Fruit fly (Drosophila melanogaster) whole organism, embryonic: Measurements from ENCODE around the gene FucTD.

Experiments used
- Atf3 ChIP-seq: fragments of 200-800 bp; sonication (Bioruptor generic); optimal IDR thresholded peaks from 3 replicates; lab custom pipeline; 2016; ENCODE audit warnings: missing biosample characterization, missing genetic modification characterization
- CG10321 ChIP-seq: fragments of 200-800 bp; sonication (Bioruptor generic); IDR thresholded peaks from 2 replicates; pipeline ENCODE4 v1.3.6; 2022; ENCODE audit warnings: missing biosample characterization, missing genetic modification characterization
- CG11247 ChIP-seq: fragments of 200-800 bp; sonication (Bioruptor generic); IDR thresholded peaks from 2 replicates; pipeline ENCODE4 v1.3.6; 2022; ENCODE audit warnings: missing biosample characterization, missing genetic modification characterization
- CG14965 ChIP-seq: fragments of 200-800 bp; sonication (Bioruptor generic); optimal IDR thresholded peaks from 2 replicates; lab custom pipeline; 2016; ENCODE audit warnings: missing biosample characterization, missing genetic modification characterization, borderline replicate concordance
- CG17359 ChIP-seq: fragments of 200-800 bp; sonication (Bioruptor generic); optimal IDR thresholded peaks from 3 replicates; lab custom pipeline; 2018; ENCODE audit warnings: missing biosample characterization, mild to moderate bottlenecking, missing genetic modification characterization, moderate library complexity
- CG3065 ChIP-seq: fragments of 200-800 bp; sonication (Bioruptor generic); optimal IDR thresholded peaks from 2 replicates; lab custom pipeline; 2016; ENCODE audit warnings: missing biosample characterization, missing genetic modification characterization
- CG3407 ChIP-seq: fragments of 200-800 bp; sonication (Bioruptor generic); optimal IDR thresholded peaks from 2 replicates; lab custom pipeline; 2018; ENCODE audit warnings: missing biosample characterization, mild to moderate bottlenecking, missing genetic modification characterization
- CG4282 ChIP-seq: fragments of 200-800 bp; sonication (Bioruptor generic); optimal IDR thresholded peaks from 2 replicates; lab custom pipeline; 2016; ENCODE audit warnings: missing biosample characterization, missing genetic modification characterization
- CG6175 ChIP-seq: fragments of 200-800 bp; sonication (Bioruptor generic); IDR thresholded peaks from 3 replicates; pipeline ENCODE4 v1.3.6; 2022; ENCODE audit warnings: missing biosample characterization, missing genetic modification characterization
- CG6654 ChIP-seq: fragments of 200-800 bp; sonication (Bioruptor generic); optimal IDR thresholded peaks from 2 replicates; lab custom pipeline; 2017; ENCODE audit warnings: missing biosample characterization, mild to moderate bottlenecking, missing genetic modification characterization
- CG8359 ChIP-seq: fragments of 200-800 bp; sonication (Bioruptor generic); optimal IDR thresholded peaks from 2 replicates; lab custom pipeline; 2017; ENCODE audit warnings: missing biosample characterization, mild to moderate bottlenecking, missing genetic modification characterization, borderline replicate concordance
- D19A ChIP-seq: fragments of 200-800 bp; optimal IDR thresholded peaks from 3 replicates; lab custom pipeline; 2019; ENCODE audit warnings: missing biosample characterization, mild to moderate bottlenecking, missing genetic modification characterization, moderate library complexity
- Dfd ChIP-seq, 2 experiments: fragments of >200 bp; optimal IDR thresholded peaks; 2 replicates each; lab custom pipeline; 2017; ENCODE audit warnings: missing biosample characterization in 2 of 2, missing genetic modification characterization in 2 of 2
- Dip2 ChIP-seq: fragments of 200-800 bp; sonication (Bioruptor generic); IDR thresholded peaks from 2 replicates; pipeline ENCODE4 v1.3.6; 2022; ENCODE audit warnings: missing biosample characterization, missing genetic modification characterization
- ERR ChIP-seq: fragments of 200-800 bp; sonication (Bioruptor generic); optimal IDR thresholded peaks from 2 replicates; lab custom pipeline; 2016; ENCODE audit warnings: missing biosample characterization, missing genetic modification characterization
- Elba2 ChIP-seq: fragments of 200-800 bp; sonication (Bioruptor generic); optimal IDR thresholded peaks from 3 replicates; lab custom pipeline; 2016; ENCODE audit warnings: missing biosample characterization, missing genetic modification characterization
- Gsc ChIP-seq: fragments of 200-800 bp; sonication (Bioruptor generic); IDR thresholded peaks from 2 replicates; pipeline ENCODE4 v1.3.6; 2022; ENCODE audit warnings: missing biosample characterization, missing genetic modification characterization
- Hey ChIP-seq: fragments of 200-800 bp; sonication (Bioruptor generic); optimal IDR thresholded peaks from 3 replicates; lab custom pipeline; 2018; ENCODE audit warnings: missing biosample characterization, mild to moderate bottlenecking, missing genetic modification characterization
- Jarid2 ChIP-seq: fragments of 200-800 bp; sonication (Bioruptor generic); optimal IDR thresholded peaks from 3 replicates; lab custom pipeline; 2017; ENCODE audit warnings: mild to moderate bottlenecking, missing biosample characterization, missing genetic modification reagents, missing genetic modification characterization
- NC2α ChIP-seq: fragments of 200-800 bp; sonication (Bioruptor generic); optimal IDR thresholded peaks from 2 replicates; lab custom pipeline; 2016; ENCODE audit warnings: missing biosample characterization, missing genetic modification characterization
- Nf-YB ChIP-seq: fragments of 200-800 bp; sonication (Bioruptor generic); optimal IDR thresholded peaks from 3 replicates; lab custom pipeline; 2019; ENCODE audit warnings: missing biosample characterization, mild to moderate bottlenecking, missing genetic modification characterization, moderate library complexity
- Spps ChIP-seq: fragments of 200-800 bp; sonication (Bioruptor generic); optimal IDR thresholded peaks from 2 replicates; lab custom pipeline; 2018; ENCODE audit warnings: missing biosample characterization, mild to moderate bottlenecking, missing genetic modification characterization
- YL-1 ChIP-seq: fragments of 200-800 bp; sonication (Bioruptor generic); optimal IDR thresholded peaks from 3 replicates; lab custom pipeline; 2017; ENCODE audit warnings: missing biosample characterization, mild to moderate bottlenecking, missing genetic modification characterization
- bbx ChIP-seq: fragments of 200-800 bp; sonication (Bioruptor generic); IDR thresholded peaks from 2 replicates; pipeline ENCODE4 v1.3.6; 2022; ENCODE audit warnings: missing biosample characterization, missing genetic modification characterization; ENCODE audit not compliant: partially characterized antibody
- br ChIP-seq: fragments of >200 bp; optimal IDR thresholded peaks from 2 replicates; lab custom pipeline; 2017
- btn ChIP-seq: fragments of 200-800 bp; sonication (Bioruptor generic); optimal IDR thresholded peaks from 2 replicates; lab custom pipeline; 2016; ENCODE audit warnings: missing biosample characterization, missing genetic modification characterization
- chn ChIP-seq: fragments of 200-800 bp; sonication (Bioruptor generic); optimal IDR thresholded peaks from 2 replicates; lab custom pipeline; 2016; ENCODE audit warnings: missing biosample characterization, missing genetic modification characterization
- disco-r ChIP-seq: fragments of 200-800 bp; sonication (Bioruptor generic); optimal IDR thresholded peaks from 2 replicates; lab custom pipeline; 2016; ENCODE audit warnings: missing biosample characterization, missing genetic modification characterization
- emc ChIP-seq: fragments of 200-800 bp; sonication (Bioruptor generic); optimal IDR thresholded peaks from 2 replicates; lab custom pipeline; 2016; ENCODE audit warnings: missing biosample characterization, missing genetic modification characterization
- ems ChIP-seq: fragments of 200-800 bp; sonication (Bioruptor generic); optimal IDR thresholded peaks from 3 replicates; lab custom pipeline; 2016; ENCODE audit warnings: missing biosample characterization, missing genetic modification characterization
- en ChIP-seq: fragments of 200-800 bp; sonication (Bioruptor generic); optimal IDR thresholded peaks from 2 replicates; lab custom pipeline; 2016; ENCODE audit warnings: missing biosample characterization, missing genetic modification characterization
- fd96Cb ChIP-seq: fragments of 200-800 bp; sonication (Bioruptor generic); optimal IDR thresholded peaks from 2 replicates; lab custom pipeline; 2018; ENCODE audit warnings: missing biosample characterization, mild to moderate bottlenecking, missing genetic modification characterization, moderate library complexity
- klu ChIP-seq: fragments of 200-800 bp; sonication (Bioruptor generic); IDR thresholded peaks from 2 replicates; pipeline ENCODE4 v1.3.6; 2022; ENCODE audit warnings: missing biosample characterization, missing genetic modification characterization
- nerfin-2 ChIP-seq: fragments of 200-800 bp; sonication (Bioruptor generic); IDR thresholded peaks from 2 replicates; pipeline ENCODE4 v1.3.6; 2022; ENCODE audit warnings: missing biosample characterization, missing genetic modification characterization; ENCODE audit not compliant: partially characterized antibody
- nom ChIP-seq: fragments of 200-800 bp; sonication (Bioruptor generic); optimal IDR thresholded peaks from 2 replicates; lab custom pipeline; 2017; ENCODE audit warnings: missing biosample characterization, missing genetic modification characterization, mild to moderate bottlenecking, moderate library complexity, missing genetic modification reagents
- otp ChIP-seq: fragments of 200-800 bp; sonication (Bioruptor generic); IDR thresholded peaks from 3 replicates; pipeline ENCODE4, ENCODE4 v1.3.6; 2022; ENCODE audit warnings: missing biosample characterization, missing genetic modification characterization
- pb ChIP-seq: fragments of 200-800 bp; sonication (Bioruptor generic); optimal IDR thresholded peaks from 3 replicates; lab custom pipeline; 2016; ENCODE audit warnings: missing biosample characterization, missing genetic modification characterization
- pfk ChIP-seq: fragments of 200-800 bp; sonication (Bioruptor generic); optimal IDR thresholded peaks from 2 replicates; lab custom pipeline; 2018; ENCODE audit warnings: missing biosample characterization, mild to moderate bottlenecking, missing genetic modification characterization, moderate library complexity
- prd ChIP-seq, 3 experiments: fragments of >200 bp in 2 of 3; fragments of 200-800 bp in 1 of 3; sonication (Bioruptor generic) in 1 of 3; optimal IDR thresholded peaks in 2 of 3; IDR thresholded peaks in 1 of 3; 2 replicates in 2 of 3; 3 replicates in 1 of 3; pipeline versions ENCODE4 v1.3.6 to Lab custom; 2017 to 2022; ENCODE audit warnings: missing biosample characterization in 1 of 3, missing genetic modification characterization in 1 of 3
- psq ChIP-seq: fragments of 200-800 bp; sonication (Bioruptor generic); optimal IDR thresholded peaks from 2 replicates; lab custom pipeline; 2017; ENCODE audit warnings: missing biosample characterization, missing genetic modification characterization
- repo ChIP-seq: fragments of 200-800 bp; sonication (Bioruptor generic); optimal IDR thresholded peaks from 2 replicates; lab custom pipeline; 2016; ENCODE audit warnings: missing biosample characterization, missing genetic modification characterization
- rib ChIP-seq: fragments of 200-800 bp; sonication (Bioruptor generic); IDR thresholded peaks from 2 replicates; pipeline ENCODE4 v1.3.6; 2022; ENCODE audit warnings: missing biosample characterization, missing genetic modification characterization
- salm ChIP-seq: fragments of 200-800 bp; sonication (Bioruptor generic); optimal IDR thresholded peaks from 2 replicates; lab custom pipeline; 2018; ENCODE audit warnings: missing biosample characterization, mild to moderate bottlenecking, missing genetic modification characterization
- sens ChIP-seq: fragments of 200-800 bp; sonication (Bioruptor generic); peaks from one replicate; lab custom pipeline; 2016; ENCODE audit warnings: missing biosample characterization, missing genetic modification characterization
- sisA ChIP-seq: fragments of 200-800 bp; sonication (Bioruptor generic); IDR thresholded peaks from 2 replicates; pipeline ENCODE4 v1.3.6; 2022; ENCODE audit warnings: missing biosample characterization, missing genetic modification characterization
- sna ChIP-seq: fragments of 200-800 bp; sonication (Bioruptor generic); IDR thresholded peaks from 2 replicates; pipeline ENCODE4 v1.3.6; 2022; ENCODE audit warnings: missing biosample characterization, missing genetic modification characterization; ENCODE audit not compliant: partially characterized antibody
- trem ChIP-seq: fragments of 200-800 bp; optimal IDR thresholded peaks from 3 replicates; lab custom pipeline; 2019; ENCODE audit warnings: missing biosample characterization, mild to moderate bottlenecking, missing genetic modification characterization, moderate library complexity
- vfl ChIP-seq: fragments of 200-800 bp; sonication (Bioruptor generic); optimal IDR thresholded peaks from 2 replicates; lab custom pipeline; 2016; ENCODE audit warnings: missing biosample characterization, missing genetic modification characterization
- wek ChIP-seq: fragments of 200-800 bp; sonication (Bioruptor generic); optimal IDR thresholded peaks from 3 replicates; lab custom pipeline; 2018; ENCODE audit warnings: missing biosample characterization, mild to moderate bottlenecking, missing genetic modification characterization, moderate library complexity
- zen ChIP-seq: fragments of 200-800 bp; sonication (Bioruptor generic); optimal IDR thresholded peaks from 3 replicates; lab custom pipeline; 2018; ENCODE audit warnings: missing biosample characterization, mild to moderate bottlenecking, missing genetic modification characterization, moderate library complexity
- zen2 ChIP-seq: fragments of 200-800 bp; sonication (Bioruptor generic); IDR thresholded peaks from 3 replicates; pipeline ENCODE4 v1.3.6; 2022; ENCODE audit warnings: missing biosample characterization, missing genetic modification characterization; ENCODE audit not compliant: partially characterized antibody
- zfh1 ChIP-seq: fragments of 200-800 bp; sonication (Bioruptor generic); IDR thresholded peaks from 3 replicates; pipeline ENCODE4 v1.3.6; 2022; ENCODE audit warnings: missing biosample characterization, missing genetic modification characterization

Gene FucTD

dm6 chr3L:1463547-1463946 lies 47.5 kb downstream of the FucTD start, which contains the start of gene rho (continued):
- no peak for TF ChIP-seq ERR (GFP tag; lab: Kevin White, UChicago)
- no peak for TF ChIP-seq pb (GFP tag; lab: Kevin White, UChicago)
- TF ChIP-seq Gsc = no peak
- TF ChIP-seq salm (tag; lab: Kevin White, UChicago) = no peak
- peak; percentile 18 for TF ChIP-seq zen (tag; lab: Kevin White, UChicago)
- no peak for TF ChIP-seq rib (GFP tag; lab: Robert Waterston, UW)
- no peak for TF ChIP-seq sisA (GFP tag; lab: Robert Waterston, UW)
- no peak for TF ChIP-seq vfl
- TF ChIP-seq CG8359 (GFP tag; lab: Kevin White, UChicago) = peak; percentile 11
- TF ChIP-seq disco-r (GFP tag; lab: Kevin White, UChicago) = no peak
- peak; percentile 71 for TF ChIP-seq NC2α (GFP tag; lab: Kevin White, UChicago)
- TF ChIP-seq Hey = no peak
- no peak for TF ChIP-seq CG6654 (GFP tag; lab: Kevin White, UChicago)
- no peak for TF ChIP-seq D19A (tag; lab: Kevin White, UChicago)
- TF ChIP-seq sens = no peak
- peak; percentile 21 for TF ChIP-seq trem
- TF ChIP-seq CG11247 (GFP tag; lab: Robert Waterston, UW) = no peak
- TF ChIP-seq chn (GFP tag; lab: Kevin White, UChicago) = no peak
- TF ChIP-seq fd96Cb = no peak
- TF ChIP-seq Dfd (GFP tag; optimal IDR thresholded peaks at IDR 0.05; lab: Kevin White, UChicago) = no peak
- TF ChIP-seq prd (optimal IDR thresholded peaks at IDR 0.05; lab: Kevin White, UChicago) = no peak
- TF ChIP-seq prd (GFP tag; IDR thresholded peaks at IDR 0.05; lab: Robert Waterston, UW) = 0 out of 3 replicates have a peak, but pooled peaks have one; percentile 10
- TF ChIP-seq otp (GFP tag; lab: Robert Waterston, UW) = no peak; the same call in 2 of the 3 replicates
- no peak for TF ChIP-seq emc (GFP tag; lab: Kevin White, UChicago)
- TF ChIP-seq CG3407 = no peak
- TF ChIP-seq CG17359 = peak; percentile 21
- TF ChIP-seq ems (GFP tag; lab: Kevin White, UChicago) = peak; percentile 1
- peak; percentile 46 for TF ChIP-seq nom (GFP tag; lab: Kevin White, UChicago)
- no peak for TF ChIP-seq Dip2 (GFP tag; lab: Robert Waterston, UW)
- TF ChIP-seq wek = no peak
- TF ChIP-seq zfh1 (GFP tag; lab: Robert Waterston, UW) = no peak
- TF ChIP-seq br = no peak
- TF ChIP-seq sna (GFP tag; lab: Robert Waterston, UW) = peak; percentile 51; the same call in 1 of the 2 replicates
- no peak for TF ChIP-seq klu (GFP tag; lab: Robert Waterston, UW)
- no peak; the same call in 1 of the 3 replicates for TF ChIP-seq CG6175 (GFP tag; lab: Robert Waterston, UW)
- TF ChIP-seq Atf3 (GFP tag; lab: Kevin White, UChicago) = no peak
- TF ChIP-seq Jarid2 (GFP tag; lab: Kevin White, UChicago) = peak; percentile 100
- TF ChIP-seq repo (GFP tag; lab: Kevin White, UChicago) = peak; percentile 30
- no peak for TF ChIP-seq psq
- no peak for TF ChIP-seq YL-1 (GFP tag; lab: Kevin White, UChicago)
- no peak for TF ChIP-seq CG14965 (GFP tag; lab: Kevin White, UChicago)
- TF ChIP-seq Elba2 = no peak
- no peak for TF ChIP-seq nerfin-2 (GFP tag; lab: Robert Waterston, UW)
- TF ChIP-seq CG4282 (GFP tag; lab: Kevin White, UChicago) = no peak
- no peak for TF ChIP-seq Spps (tag; lab: Kevin White, UChicago)
- TF ChIP-seq zen2 = peak; percentile 60; the same call in 2 of the 3 replicates
- TF ChIP-seq pfk (GFP tag; lab: Kevin White, UChicago) = no peak
- TF ChIP-seq Nf-YB = peak; percentile 18
- TF ChIP-seq CG3065 (GFP tag; lab: Kevin White, UChicago) = no peak
- no peak for TF ChIP-seq CG10321
- no peak for TF ChIP-seq btn
- TF ChIP-seq bbx (GFP tag; lab: Robert Waterston, UW) = peak; percentile 73
- TF ChIP-seq en (GFP tag; lab: Kevin White, UChicago) = no peak
